Worm (Caenorhabditis elegans): ENCODE data around the gene ceh-32.

ceh-32 gene

DNA sequence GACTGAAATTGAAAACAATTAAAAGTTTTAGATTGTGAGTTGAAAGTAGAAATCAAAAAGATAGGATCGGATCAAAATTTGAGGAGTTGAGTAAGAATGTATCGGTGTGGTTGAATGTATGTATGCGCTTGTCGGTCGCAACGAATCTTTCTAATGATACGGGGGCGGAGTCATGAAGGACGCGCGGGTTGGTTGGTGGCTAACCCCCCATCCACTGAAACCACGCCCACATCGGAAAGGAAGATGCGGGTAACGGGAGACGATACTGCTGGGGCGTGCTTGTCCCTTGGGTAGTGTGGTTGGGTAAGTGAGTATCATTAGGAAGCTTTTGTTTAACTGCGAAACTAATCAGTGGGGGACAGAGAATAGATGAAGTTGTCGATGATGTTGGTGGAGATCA lies at the start of gene ceh-32:
TSS of gene ceh-32 (minus strand) at position 2 of the 400 bp plus-strand sequence.
- TF ChIP-seq nhr-23 (tag; optimal IDR thresholded peaks at IDR 0.05) (no peak), nfya-1 (tag; optimal IDR thresholded peaks at IDR 0.05; ENCODE audit: insufficient read depth) (peak; percentile 81)

DNA sequence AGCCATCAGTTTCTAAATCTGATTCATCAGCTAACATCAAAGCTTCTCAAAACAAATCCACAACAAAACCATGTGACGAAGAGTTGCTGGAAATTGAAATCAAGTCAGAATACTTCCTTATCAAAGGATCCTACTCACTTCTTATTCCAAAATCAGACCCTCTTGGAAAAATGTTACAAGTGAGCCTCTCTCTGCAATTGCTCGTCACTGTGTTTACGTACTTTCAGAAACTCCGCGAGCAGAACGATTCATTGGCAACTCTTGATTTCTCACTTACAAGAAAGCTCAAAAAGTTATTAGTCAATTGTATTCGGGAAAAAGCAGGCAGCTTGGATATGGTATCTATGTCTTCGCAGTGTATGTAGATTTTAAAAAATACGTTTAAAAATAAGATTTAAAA lies 46.3 kb upstream of the ceh-32 start:
- TF ChIP-seq unc-39 (tag; optimal IDR thresholded peaks at IDR 0.05) = no peak

DNA sequence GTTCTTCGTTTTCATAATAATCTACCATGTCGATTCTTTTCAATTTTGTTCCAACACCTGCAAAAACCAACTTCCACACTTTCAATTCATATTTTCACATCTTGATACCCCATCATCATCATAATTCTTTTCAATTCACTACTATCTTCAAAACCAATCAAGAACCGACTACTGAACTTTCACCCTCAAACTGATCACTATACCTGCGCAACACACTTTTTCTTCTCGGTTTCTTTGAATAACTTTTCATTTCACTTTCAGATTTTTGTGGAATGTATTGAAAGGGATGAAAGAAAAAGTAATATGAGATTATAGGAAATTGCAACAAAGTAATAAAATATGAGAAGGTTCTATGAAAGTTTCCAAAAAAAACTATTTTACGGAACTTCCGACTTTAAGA lies 35.9 kb upstream of the ceh-32 start:
- TF ChIP-seq snpc-4 (tag; optimal IDR thresholded peaks at IDR 0.05) (no peak), mml-1 (tag; optimal IDR thresholded peaks at IDR 0.05) (no peak), mdl-1 (tag; optimal IDR thresholded peaks at IDR 0.05) (no peak), pqm-1 (tag; optimal IDR thresholded peaks at IDR 0.05) (no peak), unc-62 (GFP tag; optimal IDR thresholded peaks at IDR 0.05) (no peak), ceh-9 (tag; optimal IDR thresholded peaks at IDR 0.05) (no peak), sea-2 (GFP tag; optimal IDR thresholded peaks at IDR 0.05) (no peak), jun-1 (tag; optimal IDR thresholded peaks at IDR 0.05) (no peak), zag-1 (tag; optimal IDR thresholded peaks at IDR 0.05) (no peak), lin-39 (tag; optimal IDR thresholded peaks at IDR 0.05) (no peak), daf-12 (tag; optimal IDR thresholded peaks at IDR 0.05) (no peak), R02D3.7 (tag; optimal IDR thresholded peaks at IDR 0.05) (no peak), elt-3 (tag; optimal IDR thresholded peaks at IDR 0.05) (no peak), nhr-11 (tag; optimal IDR thresholded peaks at IDR 0.05) (no peak), nhr-77 (tag; optimal IDR thresholded peaks at IDR 0.05) (no peak), nhr-12 (tag; optimal IDR thresholded peaks at IDR 0.05) (no peak), ceh-82 (tag; optimal IDR thresholded peaks at IDR 0.05) (no peak), nhr-237 (tag; optimal IDR thresholded peaks at IDR 0.05) (no peak), ceh-16 (tag; optimal IDR thresholded peaks at IDR 0.05) (no peak), lsy-12 (tag; optimal IDR thresholded peaks at IDR 0.05) (no peak)

DNA sequence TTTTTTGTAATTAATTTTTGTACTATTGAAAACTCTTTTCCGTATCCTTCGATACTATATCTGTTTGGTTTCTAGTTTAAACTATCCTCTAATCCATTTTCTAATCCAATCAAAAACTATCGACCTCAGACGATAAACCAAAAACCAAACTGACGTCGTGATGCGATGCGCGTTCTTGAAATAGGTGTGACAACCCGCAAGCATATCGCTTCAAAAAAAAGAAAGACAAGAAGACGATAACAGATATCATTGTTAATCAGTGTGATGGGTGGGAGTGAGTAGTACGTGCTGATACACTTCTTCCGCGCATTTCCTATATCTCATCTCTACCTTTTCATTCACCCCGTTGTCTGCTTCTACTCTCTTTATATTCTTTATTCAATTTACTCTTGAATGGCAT lies 34.6 kb upstream of the ceh-32 start, which contains the start of gene T04F3.1:
TSS of gene T04F3.1 (plus strand) at position 246 of the 400 bp plus-strand sequence.
- TF ChIP-seq mml-1 (tag; optimal IDR thresholded peaks at IDR 0.05) = no peak
- peak; percentile 56 for TF ChIP-seq nhr-43 (tag; optimal IDR thresholded peaks at IDR 0.05; ENCODE audit: poor library complexity, severe bottlenecking)
- TF ChIP-seq pha-4 (tag; optimal IDR thresholded peaks at IDR 0.05) = no peak
- no peak for TF ChIP-seq pqm-1 (tag; optimal IDR thresholded peaks at IDR 0.05)
- TF ChIP-seq zag-1 (tag; optimal IDR thresholded peaks at IDR 0.05) = no peak
- no peak for TF ChIP-seq fkh-10 (GFP tag; optimal IDR thresholded peaks at IDR 0.05)
- peak; percentile 33 for TF ChIP-seq nhr-25 (tag; optimal IDR thresholded peaks at IDR 0.05)
- no peak for TF ChIP-seq sea-2 (GFP tag; optimal IDR thresholded peaks at IDR 0.05)
- TF ChIP-seq nhr-23 (tag; optimal IDR thresholded peaks at IDR 0.05) = peak; percentile 27
- no peak for TF ChIP-seq elt-1 (tag; optimal IDR thresholded peaks at IDR 0.05)
- peak in 2 of 3 experiments; percentile 15 to 84 for TF ChIP-seq elt-3 (tag; optimal IDR thresholded peaks at IDR 0.05)
- no peak for TF ChIP-seq snpc-4 (tag; optimal IDR thresholded peaks at IDR 0.05)
- no peak for TF ChIP-seq ztf-4 (tag; optimal IDR thresholded peaks at IDR 0.05)
- TF ChIP-seq skn-1 (tag; optimal IDR thresholded peaks at IDR 0.05) = no peak
- TF ChIP-seq ceh-82 (tag; optimal IDR thresholded peaks at IDR 0.05) = no peak

DNA sequence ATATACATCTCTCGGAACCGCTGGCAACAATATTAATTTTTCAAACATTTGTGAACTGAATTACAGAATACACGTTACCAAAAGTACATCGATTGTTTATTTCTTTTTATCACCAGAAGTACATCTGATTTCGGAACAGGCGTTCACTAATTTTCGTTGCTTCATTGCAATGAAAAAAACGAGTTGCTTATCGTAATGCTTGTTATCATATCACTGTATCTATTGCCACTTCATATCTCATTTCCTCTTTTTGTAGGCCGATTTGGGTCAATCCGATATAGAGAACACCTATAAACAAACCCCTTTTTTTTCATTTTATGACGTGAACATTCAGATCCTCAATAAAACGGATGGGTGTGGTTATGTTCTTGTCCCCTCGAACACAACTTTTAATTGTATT lies 32.1 kb upstream of the ceh-32 start:
- no peak for TF ChIP-seq egl-27 (tag; optimal IDR thresholded peaks at IDR 0.05)
- TF ChIP-seq nhr-11 (tag; optimal IDR thresholded peaks at IDR 0.05) = no peak
- TF ChIP-seq nhr-23 (tag; optimal IDR thresholded peaks at IDR 0.05) = peak; percentile 39
- peak in 2 of 3 experiments; percentile 59 to 75 for TF ChIP-seq elt-3 (tag; optimal IDR thresholded peaks at IDR 0.05)

DNA sequence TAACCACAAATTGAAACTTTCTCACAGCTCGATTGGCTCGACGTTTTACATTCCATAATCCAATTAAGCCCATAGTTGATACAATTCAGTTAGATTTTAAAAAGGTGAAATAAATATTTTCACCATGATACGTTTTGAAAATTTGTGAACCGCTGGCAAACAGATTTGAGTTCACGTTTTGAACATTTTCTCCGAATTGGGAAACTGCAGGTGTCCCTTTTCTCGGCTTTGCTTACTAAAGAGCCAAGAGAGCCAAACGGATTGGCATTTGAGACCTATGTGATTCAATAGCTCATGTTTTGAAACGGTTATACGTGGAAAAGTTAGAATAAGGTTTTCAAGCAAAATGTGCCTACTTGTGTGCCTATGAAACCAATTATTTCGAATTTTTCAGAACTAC lies 31.7 kb upstream of the ceh-32 start, which contains the start of gene spe-42:
TSS of gene spe-42 (minus strand) at position 101 of the 400 bp plus-strand sequence.
- no peak for TF ChIP-seq ceh-9 (tag; optimal IDR thresholded peaks at IDR 0.05)
- no peak for TF ChIP-seq ztf-11 (tag; optimal IDR thresholded peaks at IDR 0.05)
- TF ChIP-seq ceh-28 (tag; optimal IDR thresholded peaks at IDR 0.05) = no peak
- TF ChIP-seq nhr-76 (tag; optimal IDR thresholded peaks at IDR 0.05) = no peak
- TF ChIP-seq fkh-2 (tag; optimal IDR thresholded peaks at IDR 0.05) = no peak
- TF ChIP-seq nhr-12 (tag; optimal IDR thresholded peaks at IDR 0.05) = no peak
- no peak for TF ChIP-seq ceh-82 (tag; optimal IDR thresholded peaks at IDR 0.05)
- no peak for TF ChIP-seq unc-39 (tag; optimal IDR thresholded peaks at IDR 0.05)
- TF ChIP-seq eor-1 (tag; optimal IDR thresholded peaks at IDR 0.05) = no peak
- no peak for TF ChIP-seq nhr-237 (tag; optimal IDR thresholded peaks at IDR 0.05)
- no peak for TF ChIP-seq lin-15B (tag; optimal IDR thresholded peaks at IDR 0.05)
